Fruit fly (Drosophila melanogaster) ovary, adult (tissue): Measurements from ENCODE around the gene Kdsr.

Source experiments
- CG17801 ChIP-seq: fragments of 200-800 bp; optimal IDR thresholded peaks from 2 replicates; lab custom pipeline; 2019; ENCODE audit warnings: missing biosample characterization, mild to moderate bottlenecking, missing genetic modification characterization, moderate library complexity; ENCODE audit not compliant: partially characterized antibody

Kdsr gene

dm6 chr3R:25262322-25262761 lies at the start of gene Kdsr, which contains the start of gene CG11858:
Gene Kdsr (minus strand): TSS chr3R:25262498.
Gene CG11858 (plus strand): TSS chr3R:25262741.
- TF ChIP-seq CG17801 (GFP tag; lab: Kevin White, UChicago), result peak; percentile 83

- no peak for TF ChIP-seq CG17801 (GFP tag; lab: Kevin White, UChicago)
Observed at dm6 chr3R:25310843-25311242, 48.5 kb upstream of the Kdsr start, which contains the start of gene CG31099. Gene CG31099 (minus strand): TSS chr3R:25310943.

- TF ChIP-seq CG17801 (GFP tag; lab: Kevin White, UChicago), result no peak
Observed at dm6 chr3R:25309175-25309574, 46.9 kb upstream of the Kdsr start.

- TF ChIP-seq CG17801 (GFP tag; lab: Kevin White, UChicago), result no peak
Observed at dm6 chr3R:25308228-25308627, 45.9 kb upstream of the Kdsr start, which contains the start of gene CG10550. Gene CG10550 (minus strand): TSS chr3R:25308391.

- no peak for TF ChIP-seq CG17801 (GFP tag; lab: Kevin White, UChicago)
Observed at dm6 chr3R:25305822-25306544, 43.7 kb upstream of the Kdsr start.

dm6 chr3R:25303857-25304440 lies 41.7 kb upstream of the Kdsr start, which contains the start of gene CG31436:
Gene CG31436 (plus strand): TSS chr3R:25304137.
- peak; percentile 3 for TF ChIP-seq CG17801 (GFP tag; lab: Kevin White, UChicago)

- no peak for TF ChIP-seq CG17801 (GFP tag; lab: Kevin White, UChicago)
Observed at dm6 chr3R:25302239-25302638, 39.9 kb upstream of the Kdsr start, which contains the start of gene CG31370. Gene CG31370 (plus strand): TSS chr3R:25302464.

dm6 chr3R:25300575-25300974 lies 38.3 kb upstream of the Kdsr start, which contains the start of gene CG13659:
Gene CG13659 (plus strand): TSS chr3R:25300891.
- no peak for TF ChIP-seq CG17801 (GFP tag; lab: Kevin White, UChicago)

- TF ChIP-seq CG17801 (GFP tag; lab: Kevin White, UChicago), result no peak
Observed at dm6 chr3R:25299507-25299964, 37.2 kb upstream of the Kdsr start, which contains the start of gene CG31288. Gene CG31288 (minus strand): TSS chr3R:25299557.

DNA sequence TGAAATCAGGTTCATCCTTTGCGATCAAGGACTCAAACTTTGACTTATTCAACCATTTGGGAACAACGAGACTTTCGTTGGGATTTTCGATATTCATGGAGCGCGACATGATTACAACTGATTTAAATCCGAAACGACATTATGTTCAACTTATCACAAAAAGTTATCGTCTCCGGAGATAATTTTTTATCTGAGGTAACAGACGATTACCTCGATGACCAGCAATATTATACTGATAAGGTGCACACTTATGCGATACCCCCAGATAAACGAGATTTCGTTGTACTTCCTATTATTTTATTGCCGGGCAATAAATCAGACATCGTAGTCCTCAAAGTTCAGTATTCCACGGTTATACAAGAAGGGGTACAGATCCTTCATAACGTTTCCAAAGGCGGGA lies 35.4 kb upstream of the Kdsr start, which contains the start of gene CG31097:
TSS of gene CG31097 (minus strand) at position 101 of the 400 bp plus-strand sequence.
- no peak for TF ChIP-seq CG17801 (GFP tag; lab: Kevin White, UChicago)

DNA sequence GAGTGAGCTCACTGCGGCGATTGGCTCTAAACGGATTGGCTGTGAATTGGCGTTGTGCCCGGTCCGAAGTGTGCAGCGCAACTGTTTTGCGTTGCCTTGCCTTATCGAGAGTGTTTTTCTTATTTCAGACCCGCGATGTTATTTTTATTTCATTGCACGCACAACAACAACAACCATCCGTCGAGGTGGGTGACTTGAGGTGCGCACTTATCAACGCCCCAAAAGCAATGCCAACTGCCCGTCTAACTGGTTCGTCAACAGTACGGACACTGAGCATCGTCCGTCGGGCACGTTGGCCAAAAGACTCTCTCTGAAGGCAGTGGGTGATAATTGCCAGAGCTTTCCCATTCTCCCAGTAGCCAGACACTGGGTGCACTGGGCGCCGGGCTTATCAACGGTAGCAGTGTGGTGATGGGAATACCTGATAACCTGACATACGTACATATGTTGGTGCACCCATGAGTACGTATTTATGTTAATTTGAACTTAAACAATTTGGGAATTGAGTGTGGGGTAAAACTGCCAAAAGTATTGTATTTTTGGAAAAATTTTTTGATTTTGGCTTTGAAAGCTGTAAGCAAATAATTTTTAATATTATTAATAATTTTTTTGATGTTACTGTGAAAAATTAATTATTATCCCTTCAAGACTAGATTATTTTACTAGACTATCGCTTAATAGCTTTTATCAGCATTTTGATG lies 33.2 kb upstream of the Kdsr start, which contains the start of gene CG31102:
TSS of gene CG31102 (minus strand) at position 275 of the 701 bp plus-strand sequence.
- no peak for TF ChIP-seq CG17801 (GFP tag; lab: Kevin White, UChicago)

DNA sequence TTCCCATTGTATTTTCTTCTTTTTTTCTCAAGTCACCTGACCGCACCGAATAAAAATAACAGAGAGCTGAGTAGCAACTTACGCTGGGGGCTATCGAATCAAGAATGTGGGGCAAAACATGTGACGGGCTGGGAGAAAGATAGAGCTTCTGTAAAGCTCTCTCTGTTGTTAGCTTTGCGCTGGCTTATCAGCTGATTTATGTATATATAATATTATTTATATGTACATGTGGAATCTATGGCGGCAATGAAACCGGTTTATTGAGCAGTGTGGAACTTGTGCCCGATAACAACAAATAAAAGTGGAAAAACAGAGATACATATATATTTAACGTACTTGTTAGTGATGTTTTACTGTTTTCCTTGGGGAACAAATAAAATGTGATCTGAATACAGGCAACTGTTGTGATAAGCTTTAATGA lies 30.6 kb upstream of the Kdsr start, which contains the start of gene CG31098:
TSS of gene CG31098 (minus strand) at position 114 of the 421 bp plus-strand sequence.
- TF ChIP-seq CG17801 (GFP tag; lab: Kevin White, UChicago), result peak; percentile 90

DNA sequence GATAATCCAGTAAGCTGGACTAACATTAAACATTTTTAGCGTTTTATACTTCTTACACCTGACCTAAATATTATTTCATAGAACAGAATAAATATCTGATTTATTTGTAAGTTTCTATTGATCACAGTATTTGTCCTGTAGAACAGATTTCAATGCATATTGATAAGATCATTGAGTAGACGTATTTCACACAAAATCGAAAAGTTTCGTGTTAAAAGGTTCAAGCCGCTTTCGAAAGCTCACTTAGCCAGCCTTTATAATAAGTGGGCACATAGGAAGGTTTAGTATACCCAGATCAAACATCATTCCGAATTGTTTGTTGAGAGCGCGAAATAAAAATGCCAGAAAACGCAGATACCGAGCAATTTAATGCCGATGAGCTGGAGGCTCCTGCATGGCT lies 27.3 kb upstream of the Kdsr start, which contains the start of gene CG11893:
TSS of gene CG11893 (plus strand) at position 301 of the 400 bp plus-strand sequence.
- no peak for TF ChIP-seq CG17801 (GFP tag; lab: Kevin White, UChicago)

DNA sequence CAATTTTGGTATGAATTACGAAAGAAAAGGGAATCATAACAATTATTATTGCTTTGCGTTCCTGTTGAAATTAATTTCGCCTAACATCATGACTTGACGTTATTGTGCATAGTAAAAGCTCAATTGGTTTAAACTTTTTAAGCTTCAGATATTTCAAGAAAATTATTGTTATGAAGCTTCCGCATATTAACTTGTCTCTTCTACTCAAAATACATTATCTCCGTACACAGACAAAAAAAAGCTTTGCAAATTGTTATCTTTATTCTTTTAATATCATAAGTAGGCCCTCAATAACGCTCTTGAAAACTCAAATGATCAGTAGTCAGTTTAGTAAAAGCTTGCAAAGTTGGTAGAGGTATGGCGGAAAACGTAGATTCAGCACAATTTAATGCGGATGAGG lies 24.8 kb upstream of the Kdsr start, which contains the start of gene CG13658:
TSS of gene CG13658 (plus strand) at position 347 of the 400 bp plus-strand sequence.
- peak; percentile 40 for TF ChIP-seq CG17801 (GFP tag; lab: Kevin White, UChicago)
